Fruit fly (Drosophila melanogaster): ENCODE data around the gene Faf2.

Faf2 gene

dm6 chr2L:18708239-18708891 lies at the start of gene Faf2, which contains the start of gene Grip71 (continued):
- TF ChIP-seq Dp (GFP tag; optimal IDR thresholded peaks at IDR 0.05) (peak; percentile 79), Vsx1 (GFP tag; optimal IDR thresholded peaks at IDR 0.05) (peak; percentile 61), unpg (GFP tag; optimal IDR thresholded peaks at IDR 0.05) (peak; percentile 93), CG13624 (GFP tag; optimal IDR thresholded peaks at IDR 0.05) (peak; percentile 75), CG7556 (GFP tag; optimal IDR thresholded peaks at IDR 0.05) (peak; percentile 78), stwl (tag; optimal IDR thresholded peaks at IDR 0.05) (peak; percentile 74), zf30C (GFP tag; optimal IDR thresholded peaks at IDR 0.05) (no peak), CG2875 (GFP tag; optimal IDR thresholded peaks at IDR 0.05) (peak; percentile 74), Dip2 (GFP tag; IDR thresholded peaks at IDR 0.05) (peak; percentile 51; the same call in 1 of the 2 replicates), CG34224 (GFP tag; IDR thresholded peaks at IDR 0.05; ENCODE audit: partially characterized antibody) (0 out of 3 replicates have a peak, but pooled peaks have one; percentile 26), gem (tag; optimal IDR thresholded peaks at IDR 0.05) (peak; percentile 96), CG3281 (GFP tag; optimal IDR thresholded peaks at IDR 0.05) (peak; percentile 75), HmgD (GFP tag; optimal IDR thresholded peaks at IDR 0.05) (peak; percentile 22), Bteb2 (GFP tag; optimal IDR thresholded peaks at IDR 0.05) (peak; percentile 79), CG7987 (GFP tag; optimal IDR thresholded peaks at IDR 0.05) (peak; percentile 73), sim (GFP tag; IDR thresholded peaks at IDR 0.05) (peak; percentile 55), dati (GFP tag; IDR thresholded peaks at IDR 0.05) (peak; percentile 87), Camta (GFP tag; optimal IDR thresholded peaks at IDR 0.05) (peak; percentile 76), CG17186 (GFP tag; optimal IDR thresholded peaks at IDR 0.05) (peak; percentile 85), gcm (GFP tag; optimal IDR thresholded peaks at IDR 0.05) (peak; percentile 59), pan (optimal IDR thresholded peaks at IDR 0.05) (no peak), pan (GFP tag; optimal IDR thresholded peaks at IDR 0.05 in 1 of 2, IDR thresholded peaks at IDR 0.05 in 1 of 2) (peak in 1 of 2 experiments; percentile 95), Asciz (GFP tag; optimal IDR thresholded peaks at IDR 0.05) (peak; percentile 68), B-H2 (GFP tag; optimal IDR thresholded peaks at IDR 0.05) (peak; percentile 83), pnt (GFP tag; optimal IDR thresholded peaks at IDR 0.05) (peak; percentile 90), NC2β (GFP tag; optimal IDR thresholded peaks at IDR 0.05) (peak; percentile 84), Gug (GFP tag; IDR thresholded peaks at IDR 0.05) (peak; percentile 97), Doc2 (GFP tag; IDR thresholded peaks at IDR 0.05) (peak; percentile 90), CG15011 (GFP tag; optimal IDR thresholded peaks at IDR 0.05) (peak; percentile 56), Atf6 (GFP tag; IDR thresholded peaks at IDR 0.05) (peak; percentile 88), salm (tag; optimal IDR thresholded peaks at IDR 0.05) (peak; percentile 63), luna (GFP tag; optimal IDR thresholded peaks at IDR 0.05) (no peak), cg (GFP tag; optimal IDR thresholded peaks at IDR 0.05) (peak; percentile 89), corto (GFP tag; optimal IDR thresholded peaks at IDR 0.05) (peak; percentile 65), CG31365 (tag; optimal IDR thresholded peaks at IDR 0.05) (no peak), CG1603 (tag; optimal IDR thresholded peaks at IDR 0.05) (peak; percentile 88), CG5180 (GFP tag; optimal IDR thresholded peaks at IDR 0.05) (peak; percentile 36), sr (GFP tag; IDR thresholded peaks at IDR 0.05) (peak; percentile 72; the same call in 1 of the 3 replicates), tin (GFP tag; optimal IDR thresholded peaks at IDR 0.05) (peak; percentile 88), CG32532 (GFP tag; IDR thresholded peaks at IDR 0.05) (peak; percentile 96), trh (GFP tag; optimal IDR thresholded peaks at IDR 0.05) (peak; percentile 85), nerfin-2 (GFP tag; IDR thresholded peaks at IDR 0.05; ENCODE audit: partially characterized antibody) (no peak), Stat92E (GFP tag; optimal IDR thresholded peaks at IDR 0.05) (peak in 1 of 3 experiments; percentile 28), CG3847 (GFP tag; IDR thresholded peaks at IDR 0.05) (peak; percentile 95), CG4328 (GFP tag; optimal IDR thresholded peaks at IDR 0.05) (peak; percentile 66), sens (GFP tag) (peak; percentile 99), CG10267 (tag; optimal IDR thresholded peaks at IDR 0.05) (peak; percentile 84), CG10321 (GFP tag; IDR thresholded peaks at IDR 0.05) (peak; percentile 56; the same call in 1 of the 2 replicates), ranshi (GFP tag; IDR thresholded peaks at IDR 0.05) (peak; percentile 95)
